Worm (Caenorhabditis elegans) whole organism, L4 larva: ENCODE results near the gene C06H2.2.

Source experiments
- F10B5.3 ChIP-seq: sonication (generic microtip); optimal IDR thresholded peaks from 2 replicates; lab custom pipeline; 2016; ENCODE audit warnings: mild to moderate bottlenecking, missing genetic modification characterization, missing compliant biosample characterization
- F37D6.2 ChIP-seq: sonication (generic microtip); optimal IDR thresholded peaks from 2 replicates; lab custom pipeline; 2016; ENCODE audit warnings: mild to moderate bottlenecking, missing genetic modification characterization, missing compliant biosample characterization
- F49E8.2 ChIP-seq: sonication (generic microtip); optimal IDR thresholded peaks from 2 replicates; lab custom pipeline; 2016; ENCODE audit warnings: missing compliant biosample characterization, mild to moderate bottlenecking, missing genetic modification characterization, borderline replicate concordance
- Y5F2A.4 ChIP-seq: fragments of 200-800 bp; sonication (Bioruptor generic); optimal IDR thresholded peaks from 2 replicates; lab custom pipeline; 2018; ENCODE audit warnings: mild to moderate bottlenecking, missing genetic modification characterization, missing compliant biosample characterization
- ZK337.2 ChIP-seq: fragments of 200-800 bp; sonication (Bioruptor generic); IDR thresholded peaks from 2 replicates; pipeline ENCODE4 v1.3.6; 2022; ENCODE audit warnings: missing genetic modification reagents, missing genetic modification characterization, missing compliant biosample characterization
- aha-1 ChIP-seq: fragments of 150-350 bp; peaks from one replicate; lab custom pipeline; 2014; ENCODE audit warnings: missing biosample characterization, missing genetic modification characterization
- arid-1 ChIP-seq: fragments of 200-800 bp; sonication (Bioruptor generic); conservative IDR thresholded peaks from 2 replicates; pipeline ENCODE4 v1.3.6; 2022; ENCODE audit warnings: missing genetic modification reagents, missing genetic modification characterization, missing compliant biosample characterization
- ceh-32 ChIP-seq: sonication (generic microtip); optimal IDR thresholded peaks from 2 replicates; lab custom pipeline; 2016; ENCODE audit warnings: mild to moderate bottlenecking, missing genetic modification characterization, missing compliant biosample characterization; ENCODE audit not compliant: poor library complexity
- ceh-44 ChIP-seq: fragments of 200-800 bp; sonication (Bioruptor generic); IDR thresholded peaks from 2 replicates; pipeline ENCODE4 v1.3.6; 2022; ENCODE audit warnings: missing genetic modification reagents, missing genetic modification characterization, missing compliant biosample characterization
- ces-1 ChIP-seq: fragments of 150-350 bp; sonication (generic microtip); optimal IDR thresholded peaks from 4 replicates; lab custom pipeline; 2014; ENCODE audit warnings: missing biosample characterization, missing genetic modification reagents, missing genetic modification characterization
- daf-19 ChIP-seq: fragments of 200-800 bp; sonication (Bioruptor generic); conservative IDR thresholded peaks from 2 replicates; pipeline ENCODE4 v1.3.6; 2022; ENCODE audit warnings: missing genetic modification characterization, missing compliant biosample characterization
- dmd-6 ChIP-seq: fragments of 200-800 bp; sonication (Bioruptor generic); IDR thresholded peaks from 2 replicates; pipeline ENCODE4 v1.3.6; 2022; ENCODE audit warnings: missing genetic modification reagents, missing genetic modification characterization, missing compliant biosample characterization
- dmd-8 ChIP-seq: fragments of 200-800 bp; sonication (Bioruptor generic); IDR thresholded peaks from 2 replicates; pipeline ENCODE4 v1.3.6; 2022; ENCODE audit warnings: missing genetic modification characterization, missing compliant biosample characterization
- dmd-9 ChIP-seq: fragments of 200-800 bp; sonication (Bioruptor generic); IDR thresholded peaks from 2 replicates; pipeline ENCODE4 v1.3.6; 2022; ENCODE audit warnings: missing genetic modification reagents, missing genetic modification characterization, missing compliant biosample characterization
- dpl-1 ChIP-seq: fragments of 150-350 bp; optimal IDR thresholded peaks from 2 replicates; lab custom pipeline; 2014; ENCODE audit warnings: missing biosample characterization, missing genetic modification reagents, missing genetic modification characterization
- duxl-1 ChIP-seq: sonication (generic microtip); optimal IDR thresholded peaks from 2 replicates; lab custom pipeline; 2016; ENCODE audit warnings: mild to moderate bottlenecking, missing genetic modification characterization, moderate library complexity, missing compliant biosample characterization; ENCODE audit not compliant: poor library complexity
- dve-1 ChIP-seq: sonication (generic microtip); optimal IDR thresholded peaks from 2 replicates; lab custom pipeline; 2017; ENCODE audit warnings: antibody characterized with exemption, mild to moderate bottlenecking, missing genetic modification characterization, missing compliant biosample characterization; ENCODE audit not compliant: insufficient read depth
- fkh-10 ChIP-seq: fragments of 150-350 bp; optimal IDR thresholded peaks from 2 replicates; lab custom pipeline; 2014; ENCODE audit warnings: missing biosample characterization, missing genetic modification reagents, missing genetic modification characterization
- hlh-11 ChIP-seq: fragments of 200-800 bp; sonication (Bioruptor generic); optimal IDR thresholded peaks from 2 replicates; lab custom pipeline; 2018; ENCODE audit warnings: mild to moderate bottlenecking, missing genetic modification characterization, missing compliant biosample characterization
- hlh-30 ChIP-seq: sonication (generic microtip); optimal IDR thresholded peaks from 2 replicates; lab custom pipeline; 2017; ENCODE audit warnings: antibody characterized with exemption, mild to moderate bottlenecking, missing genetic modification characterization, missing compliant biosample characterization; ENCODE audit not compliant: insufficient read depth
- lim-7 ChIP-seq: fragments of 200-800 bp; sonication (Bioruptor generic); IDR thresholded peaks from 2 replicates; pipeline ENCODE4 v1.3.6; 2022; ENCODE audit warnings: missing genetic modification characterization, missing compliant biosample characterization
- lir-3 ChIP-seq: sonication (generic microtip); optimal IDR thresholded peaks from 2 replicates; lab custom pipeline; 2016; ENCODE audit warnings: mild to moderate bottlenecking, missing genetic modification characterization, missing compliant biosample characterization
- madf-5 ChIP-seq, 2 experiments: fragments of 200-800 bp; sonication (Bioruptor generic); IDR thresholded peaks; 2 replicates each; pipeline ENCODE4 v1.3.6; 2022; ENCODE audit warnings: missing compliant biosample characterization in 2 of 2, missing genetic modification characterization in 2 of 2
- madf-9 ChIP-seq: fragments of 200-800 bp; sonication (Bioruptor generic); conservative IDR thresholded peaks from 2 replicates; pipeline ENCODE4 v1.3.6; 2022; ENCODE audit warnings: missing genetic modification reagents, missing genetic modification characterization, missing compliant biosample characterization
- mep-1 ChIP-seq: fragments of 150-350 bp; sonication (generic microtip); optimal IDR thresholded peaks from 3 replicates; lab custom pipeline; 2014; ENCODE audit warnings: missing biosample characterization, missing genetic modification characterization
- mes-2 ChIP-seq: sonication (generic microtip); optimal IDR thresholded peaks from 2 replicates; lab custom pipeline; 2016; ENCODE audit warnings: missing genotype, mild to moderate bottlenecking, missing genetic modification characterization, missing compliant biosample characterization; ENCODE audit not compliant: poor library complexity, severe bottlenecking
- mxl-3 ChIP-seq: fragments of 200-800 bp; sonication (Bioruptor generic); optimal IDR thresholded peaks from 2 replicates; lab custom pipeline; 2018; ENCODE audit warnings: mild to moderate bottlenecking, missing genetic modification characterization, missing compliant biosample characterization
- nhr-10 ChIP-seq: fragments of 150-350 bp; optimal IDR thresholded peaks from 2 replicates; lab custom pipeline; 2014; ENCODE audit warnings: missing biosample characterization, missing genetic modification characterization
- nhr-102 ChIP-seq: sonication (generic microtip); optimal IDR thresholded peaks from 2 replicates; lab custom pipeline; 2016; ENCODE audit warnings: mild to moderate bottlenecking, missing genetic modification characterization, moderate library complexity, missing compliant biosample characterization
- nhr-28 ChIP-seq: fragments of 150-350 bp; optimal IDR thresholded peaks from 2 replicates; lab custom pipeline; 2014; ENCODE audit warnings: missing biosample characterization, missing genetic modification characterization
- nhr-41 ChIP-seq: fragments of 200-800 bp; sonication (Bioruptor generic); IDR thresholded peaks from 2 replicates; pipeline ENCODE4 v1.3.6; 2022; ENCODE audit warnings: missing genetic modification reagents, missing genetic modification characterization, missing compliant biosample characterization
- nhr-6 ChIP-seq: fragments of 150-350 bp; optimal IDR thresholded peaks from 2 replicates; lab custom pipeline; 2014; ENCODE audit warnings: missing biosample characterization, missing genetic modification characterization
- nhr-76 ChIP-seq: fragments of 150-350 bp; optimal IDR thresholded peaks from 2 replicates; lab custom pipeline; 2014; ENCODE audit warnings: missing biosample characterization, missing genetic modification characterization
- pha-4 ChIP-seq, 2 experiments: fragments of 150-350 bp in 1 of 2; fragments of 200-800 bp in 1 of 2; sonication (Bioruptor generic) in 1 of 2; IDR thresholded peaks in 1 of 2; optimal IDR thresholded peaks in 1 of 2; 2 replicates each; pipeline versions ENCODE4 v1.3.6 to Lab custom; 2014 to 2022; ENCODE audit warnings: missing genetic modification characterization in 2 of 2, missing genetic modification reagents in 2 of 2, missing biosample characterization in 1 of 2, missing compliant biosample characterization in 1 of 2
- rbr-2 ChIP-seq: sonication (generic microtip); optimal IDR thresholded peaks from 2 replicates; lab custom pipeline; 2016; ENCODE audit warnings: missing genotype, missing genetic modification characterization, missing compliant biosample characterization
- skn-1 ChIP-seq: fragments of 150-350 bp; optimal IDR thresholded peaks from 2 replicates; lab custom pipeline; 2014; ENCODE audit warnings: missing biosample characterization, missing genetic modification characterization
- spr-1 ChIP-seq: sonication (generic microtip); optimal IDR thresholded peaks from 2 replicates; lab custom pipeline; 2016; ENCODE audit warnings: mild to moderate bottlenecking, missing genetic modification characterization, missing compliant biosample characterization
- unc-39 ChIP-seq: sonication (generic microtip); optimal IDR thresholded peaks from 2 replicates; lab custom pipeline; 2017; ENCODE audit warnings: missing biosample characterization, missing genetic modification characterization
- unc-62 ChIP-seq, 3 experiments: fragments of 150-350 bp in 1 of 3; sonication (generic microtip); optimal IDR thresholded peaks in 2 of 3; peaks in 1 of 3; 1 replicate in 1 of 3; 2 replicates in 2 of 3; lab custom pipeline; 2014 to 2017; ENCODE audit warnings: missing biosample characterization in 3 of 3, missing genetic modification characterization in 3 of 3, missing genetic modification reagents in 3 of 3, missing genotype in 1 of 3
- zfp-2 ChIP-seq: sonication (generic microtip); optimal IDR thresholded peaks from 2 replicates; lab custom pipeline; 2016; ENCODE audit warnings: mild to moderate bottlenecking, missing genetic modification characterization, missing compliant biosample characterization
- zip-2 ChIP-seq: fragments of 150-350 bp; optimal IDR thresholded peaks from 2 replicates; lab custom pipeline; 2014; ENCODE audit warnings: missing biosample characterization, missing genetic modification characterization
- ztf-7 ChIP-seq: fragments of 150-350 bp; optimal IDR thresholded peaks from 2 replicates; lab custom pipeline; 2014; ENCODE audit warnings: missing biosample characterization, missing genetic modification characterization

C06H2.2 gene

DNA sequence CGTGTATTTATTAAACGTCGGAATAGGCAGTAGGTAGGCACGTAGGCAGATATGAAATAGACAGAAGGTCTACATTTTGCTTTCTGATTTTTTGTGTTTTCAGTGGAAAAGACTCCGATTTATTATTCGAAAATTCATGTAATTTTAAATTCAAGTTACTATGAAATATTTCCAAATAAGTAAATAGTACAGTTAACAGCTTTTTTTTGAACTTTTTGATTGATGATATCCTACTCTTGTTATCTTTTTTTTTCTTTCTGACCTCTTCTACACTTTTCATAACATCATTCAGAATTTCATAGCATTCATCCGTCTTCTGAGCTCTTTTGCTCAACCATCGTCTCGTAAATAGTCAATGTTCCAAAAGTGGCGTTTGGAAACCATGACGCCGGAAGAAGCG is 26.4 kb upstream of the C06H2.2 start, which contains the start of gene cdkl-1:
Gene cdkl-1, plus strand, starts transcription at position 301 of the 400 bp plus-strand sequence.
- TF ChIP-seq madf-5 (GFP tag; IDR thresholded peaks at IDR 0.05; lab: Robert Waterston, UW): no peak
- no peak for TF ChIP-seq nhr-41 (GFP tag; lab: Robert Waterston, UW)
- no peak for TF ChIP-seq ZK337.2 (GFP tag; lab: Robert Waterston, UW)
- TF ChIP-seq dmd-8: no peak
- TF ChIP-seq nhr-10: no peak
- no peak for TF ChIP-seq dmd-9
- TF ChIP-seq skn-1 (tag; lab: Kevin White, UChicago): no peak
- no peak for TF ChIP-seq mxl-3 (GFP tag; lab: Kevin White, UChicago)
- no peak for TF ChIP-seq madf-9 (GFP tag; lab: Robert Waterston, UW)
- no peak for TF ChIP-seq ces-1
- no peak for TF ChIP-seq ceh-32
- TF ChIP-seq ceh-44 (GFP tag; lab: Robert Waterston, UW): no peak
- TF ChIP-seq mep-1 (tag; lab: Kevin White, UChicago): no peak
- no peak for TF ChIP-seq F49E8.2
- TF ChIP-seq fkh-10 (GFP tag; lab: Kevin White, UChicago): no peak
- no peak for TF ChIP-seq dmd-6 (GFP tag; lab: Robert Waterston, UW)
- TF ChIP-seq daf-19 (GFP tag; lab: Robert Waterston, UW): no peak
- no peak for TF ChIP-seq pha-4 (GFP tag; IDR thresholded peaks at IDR 0.05; lab: Robert Waterston, UW)
- no peak for TF ChIP-seq pha-4 (tag; optimal IDR thresholded peaks at IDR 0.05; lab: Kevin White, UChicago)

DNA sequence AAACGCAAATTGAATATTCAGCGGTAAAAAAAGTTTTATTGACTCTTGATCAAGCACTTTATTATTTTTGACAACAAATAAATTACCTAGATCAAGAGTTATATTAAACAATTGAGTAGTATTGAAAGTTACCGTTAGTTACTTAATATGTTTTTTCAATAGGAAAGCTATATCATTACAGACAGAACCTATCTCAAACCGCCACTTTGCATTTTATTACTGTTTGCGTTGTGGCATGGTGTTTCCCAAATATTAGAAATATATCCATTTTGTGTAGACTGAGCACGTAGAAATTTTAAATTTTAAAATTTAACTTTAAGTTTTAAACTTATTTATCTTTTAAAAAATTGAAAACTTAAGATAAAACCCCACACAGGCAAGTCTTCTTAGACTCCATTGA is 20.6 kb upstream of the C06H2.2 start:
- TF ChIP-seq unc-62 (GFP tag; optimal IDR thresholded peaks at IDR 0.05 in 1 of 2; lab: Kevin White, UChicago) (peak in 1 of 2 experiments; percentile 90), unc-62 (tag; optimal IDR thresholded peaks at IDR 0.05; lab: Kevin White, UChicago) (no peak), unc-39 (tag; lab: Kevin White, UChicago) (no peak)
- TF ChIP-seq, all 104 proteins: peak for 1

DNA sequence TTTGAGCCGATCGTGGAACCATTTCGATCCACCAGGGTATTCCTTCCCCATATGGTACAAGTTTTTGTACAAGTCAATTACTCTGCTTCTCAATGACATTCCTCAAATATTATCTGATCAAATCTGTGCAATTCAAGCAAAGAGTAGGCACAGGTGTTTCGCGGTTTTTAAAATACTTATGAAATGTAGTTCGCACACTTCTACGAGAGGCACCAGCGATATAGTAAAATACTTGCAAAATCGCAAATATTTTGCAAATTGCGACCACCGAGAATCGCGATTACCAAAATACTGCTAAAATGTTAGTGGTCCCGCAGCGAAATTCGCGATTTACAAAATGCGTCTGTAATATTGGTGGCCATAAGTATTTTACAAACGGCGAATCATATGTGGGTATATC is 15.4 kb upstream of the C06H2.2 start, which contains the start of gene Y42A5A.5:
Gene Y42A5A.5, minus strand, starts transcription at position 101 of the 400 bp plus-strand sequence.
- peak; percentile 58 for TF ChIP-seq aha-1 (tag; lab: Kevin White, UChicago)

DNA sequence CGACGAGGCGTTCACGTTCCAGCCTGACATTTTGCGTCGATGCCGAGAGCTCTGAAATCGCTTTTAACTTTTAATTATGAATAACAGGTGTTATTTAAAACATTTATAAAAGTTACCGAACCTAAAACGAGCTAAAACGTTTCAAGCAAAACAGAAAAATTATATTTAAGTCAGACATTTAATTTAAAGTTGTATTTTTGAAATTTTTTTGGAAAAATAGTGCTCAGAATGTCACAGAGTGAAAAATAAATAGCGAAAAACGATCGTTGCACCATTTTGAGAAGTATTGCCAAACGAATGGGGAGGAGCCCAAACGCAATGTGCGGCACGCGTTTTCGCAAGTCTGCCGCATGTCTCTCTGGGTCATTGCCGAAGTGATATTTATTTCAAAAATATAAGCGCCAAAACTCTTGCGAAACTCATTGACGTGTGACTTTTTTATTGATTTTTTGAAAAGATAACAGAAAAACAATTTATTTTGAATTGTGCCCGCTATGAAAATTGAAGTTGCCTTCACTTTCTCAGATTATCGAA is 11.9 kb upstream of the C06H2.2 start, which contains the start of gene erfa-3:
Gene erfa-3, minus strand, starts transcription at position 51 of the 534 bp plus-strand sequence.
- 0 out of 2 replicates have a peak, but pooled peaks have one; percentile 13 for TF ChIP-seq arid-1 (GFP tag; lab: Robert Waterston, UW)
- TF ChIP-seq dve-1: peak; percentile 77
- no peak for TF ChIP-seq nhr-76 (tag; lab: Kevin White, UChicago)
- peak; percentile 74 for TF ChIP-seq hlh-30 (tag; lab: Kevin White, UChicago)
- TF ChIP-seq dmd-9: no peak
- TF ChIP-seq Y5F2A.4 (GFP tag; lab: Kevin White, UChicago): no peak
- no peak for TF ChIP-seq F10B5.3 (tag; lab: Kevin White, UChicago)
- TF ChIP-seq lir-3 (tag; lab: Kevin White, UChicago): no peak
- TF ChIP-seq nhr-41 (GFP tag; lab: Robert Waterston, UW): no peak
- TF ChIP-seq F49E8.2: no peak
- TF ChIP-seq mxl-3 (GFP tag; lab: Kevin White, UChicago): peak; percentile 49
- peak; percentile 54 for TF ChIP-seq nhr-102 (tag; lab: Kevin White, UChicago)
- TF ChIP-seq ztf-7: peak; percentile 58
- TF ChIP-seq zip-2 (tag; lab: Kevin White, UChicago): peak; percentile 26
- TF ChIP-seq hlh-11 (tag; lab: Kevin White, UChicago): peak; percentile 53
- peak; percentile 71 for TF ChIP-seq dpl-1 (GFP tag; lab: Kevin White, UChicago)
- peak in 1 of 2 experiments; percentile 34 for TF ChIP-seq unc-62 (GFP tag; optimal IDR thresholded peaks at IDR 0.05 in 1 of 2; lab: Kevin White, UChicago)
- TF ChIP-seq unc-62 (tag; optimal IDR thresholded peaks at IDR 0.05; lab: Kevin White, UChicago): no peak
- TF ChIP-seq aha-1 (tag; lab: Kevin White, UChicago): peak; percentile 31
- peak; percentile 47 for TF ChIP-seq rbr-2
- TF ChIP-seq skn-1 (tag; lab: Kevin White, UChicago): no peak
- TF ChIP-seq daf-19 (GFP tag; lab: Robert Waterston, UW): 0 out of 2 replicates have a peak, but pooled peaks have one; percentile 11
- TF ChIP-seq spr-1 (tag; lab: Kevin White, UChicago): peak; percentile 43
- peak; percentile 48 for TF ChIP-seq nhr-28 (tag; lab: Kevin White, UChicago)
- TF ChIP-seq nhr-6: peak; percentile 31
- TF ChIP-seq duxl-1 (tag; lab: Kevin White, UChicago): peak; percentile 79
- TF ChIP-seq mes-2: peak; percentile 95
- TF ChIP-seq zfp-2 (tag; lab: Kevin White, UChicago): no peak
- TF ChIP-seq lim-7 (GFP tag; lab: Robert Waterston, UW): 0 out of 2 replicates have a peak, but pooled peaks have one; percentile 50
- no peak for TF ChIP-seq F37D6.2 (tag; lab: Kevin White, UChicago)
- TF ChIP-seq ceh-32: no peak
